Fruit fly (Drosophila melanogaster) whole organism, embryonic: ENCODE results near the gene CG33298.
A peak's percentile ranks its signal among the peaks of the same experiment; 100 is the strongest.

Source experiments
- Atf3 ChIP-seq: fragments of 200-800 bp; sonication (Bioruptor generic); optimal IDR thresholded peaks from 3 replicates; lab custom pipeline; 2016; ENCODE audit warnings: missing biosample characterization, missing genetic modification characterization
- Bdp1 ChIP-seq: fragments of 200-800 bp; sonication (Bioruptor generic); optimal IDR thresholded peaks from 3 replicates; lab custom pipeline; 2016; ENCODE audit warnings: missing biosample characterization, missing genetic modification characterization
- C15 ChIP-seq: fragments of 200-800 bp; sonication (Bioruptor generic); IDR thresholded peaks from 3 replicates; pipeline ENCODE4 v1.3.6; 2022; ENCODE audit warnings: missing biosample characterization, missing genetic modification characterization
- CG10147 ChIP-seq: fragments of 200-800 bp; sonication (Bioruptor generic); optimal IDR thresholded peaks from 2 replicates; lab custom pipeline; 2019; ENCODE audit warnings: missing biosample characterization, mild to moderate bottlenecking, missing genetic modification characterization, moderate library complexity
- CG13123 ChIP-seq: fragments of 200-800 bp; sonication (Bioruptor generic); optimal IDR thresholded peaks from 2 replicates; lab custom pipeline; 2016; ENCODE audit warnings: missing biosample characterization, missing genetic modification characterization
- CG13624 ChIP-seq: fragments of 200-800 bp; sonication (Bioruptor generic); optimal IDR thresholded peaks from 2 replicates; lab custom pipeline; 2016; ENCODE audit warnings: missing biosample characterization, missing genetic modification characterization
- CG14710 ChIP-seq: fragments of 200-800 bp; sonication (Bioruptor generic); optimal IDR thresholded peaks from 3 replicates; lab custom pipeline; 2019; ENCODE audit warnings: missing biosample characterization, mild to moderate bottlenecking, missing genetic modification characterization, moderate library complexity
- CG15011 ChIP-seq: fragments of 200-800 bp; sonication (Bioruptor generic); optimal IDR thresholded peaks from 3 replicates; lab custom pipeline; 2018; ENCODE audit warnings: missing biosample characterization, mild to moderate bottlenecking, missing genetic modification characterization
- CG1647 ChIP-seq: fragments of 200-800 bp; sonication (Bioruptor generic); optimal IDR thresholded peaks from 3 replicates; lab custom pipeline; 2016; ENCODE audit warnings: missing biosample characterization, missing genetic modification characterization
- CG17186 ChIP-seq: fragments of 200-800 bp; sonication (Bioruptor generic); optimal IDR thresholded peaks from 3 replicates; lab custom pipeline; 2017; ENCODE audit warnings: missing biosample characterization, missing genetic modification reagents, missing genetic modification characterization
- CG17829 ChIP-seq: fragments of 200-800 bp; optimal IDR thresholded peaks from 2 replicates; lab custom pipeline; 2019; ENCODE audit warnings: missing biosample characterization, mild to moderate bottlenecking, missing genetic modification characterization, moderate library complexity
- CG2199 ChIP-seq: fragments of 200-800 bp; sonication (Bioruptor generic); IDR thresholded peaks from 3 replicates; pipeline ENCODE4 v1.3.6; 2022; ENCODE audit warnings: missing biosample characterization, missing genetic modification characterization
- CG2202 ChIP-seq: fragments of 200-800 bp; sonication (Bioruptor generic); optimal IDR thresholded peaks from 2 replicates; lab custom pipeline; 2018; ENCODE audit warnings: missing biosample characterization, mild to moderate bottlenecking, missing genetic modification characterization
- CG3065 ChIP-seq: fragments of 200-800 bp; sonication (Bioruptor generic); optimal IDR thresholded peaks from 2 replicates; lab custom pipeline; 2016; ENCODE audit warnings: missing biosample characterization, missing genetic modification characterization
- CG31365 ChIP-seq: fragments of 200-800 bp; sonication (Bioruptor generic); optimal IDR thresholded peaks from 2 replicates; lab custom pipeline; 2018; ENCODE audit warnings: missing biosample characterization, mild to moderate bottlenecking, missing genetic modification characterization
- CG33557 ChIP-seq: fragments of 200-800 bp; sonication (Bioruptor generic); optimal IDR thresholded peaks from 2 replicates; lab custom pipeline; 2019; ENCODE audit warnings: missing biosample characterization, mild to moderate bottlenecking, missing genetic modification characterization, moderate library complexity
- CG34422 ChIP-seq: fragments of 200-800 bp; sonication (Bioruptor generic); IDR thresholded peaks from 3 replicates; pipeline ENCODE4 v1.3.6; 2022; ENCODE audit warnings: missing biosample characterization, missing genetic modification characterization
- CG4404 ChIP-seq: fragments of 200-800 bp; sonication (Bioruptor generic); IDR thresholded peaks from 2 replicates; pipeline ENCODE4 v1.3.6; 2022; ENCODE audit warnings: missing biosample characterization, missing genetic modification characterization
- CG4730 ChIP-seq: fragments of 200-800 bp; sonication (Bioruptor generic); IDR thresholded peaks from 2 replicates; pipeline ENCODE4 v1.3.6; 2022; ENCODE audit warnings: missing biosample characterization, missing genetic modification characterization
- CG4854 ChIP-seq: fragments of 200-800 bp; sonication (Bioruptor generic); optimal IDR thresholded peaks from 2 replicates; lab custom pipeline; 2016; ENCODE audit warnings: missing biosample characterization, missing genetic modification characterization, inconsistent platforms
- CG7357 ChIP-seq: fragments of 200-800 bp; sonication (Bioruptor generic); IDR thresholded peaks from 3 replicates; pipeline ENCODE4 v1.3.6; 2022; ENCODE audit warnings: missing biosample characterization, missing genetic modification characterization
- CG7556 ChIP-seq: fragments of 200-800 bp; sonication (Bioruptor generic); optimal IDR thresholded peaks from 2 replicates; lab custom pipeline; 2017; ENCODE audit warnings: missing biosample characterization, mild to moderate bottlenecking, missing genetic modification characterization
- CG7928 ChIP-seq: fragments of 200-800 bp; sonication (Bioruptor generic); optimal IDR thresholded peaks from 2 replicates; lab custom pipeline; 2017; ENCODE audit warnings: missing biosample characterization, mild to moderate bottlenecking, missing genetic modification characterization
- CG9932 ChIP-seq: fragments of 200-800 bp; sonication (Bioruptor generic); IDR thresholded peaks from 2 replicates; pipeline ENCODE4 v1.3.6; 2022; ENCODE audit warnings: missing biosample characterization, missing genetic modification characterization
- CrebB ChIP-seq: fragments of 200-800 bp; sonication (Bioruptor generic); optimal IDR thresholded peaks from 3 replicates; lab custom pipeline; 2018; ENCODE audit warnings: missing biosample characterization, mild to moderate bottlenecking, missing genetic modification characterization
- Doc3 ChIP-seq: fragments of 200-800 bp; sonication (Bioruptor generic); IDR thresholded peaks from 3 replicates; pipeline ENCODE4 v1.3.6; 2022; ENCODE audit warnings: missing biosample characterization, missing genetic modification characterization; ENCODE audit not compliant: partially characterized antibody
- E2f2 ChIP-seq: fragments of 200-800 bp; sonication (Bioruptor generic); IDR thresholded peaks from 2 replicates; pipeline ENCODE4 v1.3.6; 2022; ENCODE audit warnings: missing biosample characterization, missing genetic modification characterization
- Hmr ChIP-seq: fragments of 200-800 bp; sonication (Bioruptor generic); optimal IDR thresholded peaks from 3 replicates; lab custom pipeline; 2017; ENCODE audit warnings: mild to moderate bottlenecking, missing biosample characterization, missing genetic modification reagents, missing genetic modification characterization
- Hr51 ChIP-seq, 2 experiments: fragments of 200-800 bp; sonication (Bioruptor generic); optimal IDR thresholded peaks; 2 replicates in 1 of 2; 3 replicates in 1 of 2; lab custom pipeline; 2016 to 2018; ENCODE audit warnings: missing biosample characterization in 2 of 2, missing genetic modification characterization in 2 of 2, mild to moderate bottlenecking in 1 of 2, moderate library complexity in 1 of 2
- Max ChIP-seq: fragments of 200-800 bp; sonication (Bioruptor generic); optimal IDR thresholded peaks from 2 replicates; lab custom pipeline; 2016; ENCODE audit warnings: missing biosample characterization, mild to moderate bottlenecking, missing genetic modification characterization
- Nf-YA ChIP-seq: fragments of 200-800 bp; sonication (Bioruptor generic); IDR thresholded peaks from 2 replicates; pipeline ENCODE4 v1.3.6; 2022; ENCODE audit warnings: missing biosample characterization, missing genetic modification characterization
- Oli ChIP-seq: fragments of 200-800 bp; sonication (Bioruptor generic); optimal IDR thresholded peaks from 2 replicates; lab custom pipeline; 2018; ENCODE audit warnings: missing biosample characterization, mild to moderate bottlenecking, missing genetic modification characterization, moderate library complexity
- Ptx1 ChIP-seq: fragments of 200-800 bp; sonication (Bioruptor generic); IDR thresholded peaks from 2 replicates; pipeline ENCODE4 v1.3.6; 2022; ENCODE audit warnings: missing biosample characterization, missing genetic modification characterization
- Stat92E ChIP-seq, 3 experiments: fragments of >200 bp in 2 of 3; fragments of 200-800 bp in 1 of 3; sonication (Bioruptor generic) in 1 of 3; optimal IDR thresholded peaks; 2 replicates each; lab custom pipeline; 2017 to 2019; ENCODE audit warnings: missing biosample characterization in 3 of 3, missing genetic modification characterization in 3 of 3, mild to moderate bottlenecking in 1 of 3, moderate library complexity in 1 of 3
- az2 ChIP-seq: fragments of 200-800 bp; sonication (Bioruptor generic); optimal IDR thresholded peaks from 3 replicates; lab custom pipeline; 2016; ENCODE audit warnings: missing biosample characterization, missing genetic modification characterization
- croc ChIP-seq: fragments of 200-800 bp; sonication (Bioruptor generic); conservative IDR thresholded peaks from 3 replicates; pipeline ENCODE4 v1.3.6; 2022; ENCODE audit warnings: missing biosample characterization, missing genetic modification characterization
- crol ChIP-seq: fragments of 200-800 bp; sonication (Bioruptor generic); IDR thresholded peaks from 2 replicates; pipeline ENCODE4 v1.3.6; 2022; ENCODE audit warnings: missing biosample characterization, missing genetic modification characterization
- dmrt99B ChIP-seq: fragments of 200-800 bp; sonication (Bioruptor generic); optimal IDR thresholded peaks from 2 replicates; lab custom pipeline; 2018; ENCODE audit warnings: missing biosample characterization, mild to moderate bottlenecking, missing genetic modification characterization, moderate library complexity
- dysf ChIP-seq: fragments of 200-800 bp; sonication (Bioruptor generic); IDR thresholded peaks from 3 replicates; pipeline ENCODE4 v1.3.6; 2022; ENCODE audit warnings: missing biosample characterization, missing genetic modification characterization
- eve ChIP-seq, 2 experiments: fragments of >200 bp; optimal IDR thresholded peaks; 2 replicates each; lab custom pipeline; 2017; ENCODE audit warnings: missing biosample characterization in 2 of 2, missing genetic modification characterization in 2 of 2
- fd3F ChIP-seq: fragments of 200-800 bp; sonication (Bioruptor generic); optimal IDR thresholded peaks from 2 replicates; lab custom pipeline; 2018; ENCODE audit warnings: missing biosample characterization, mild to moderate bottlenecking, missing genetic modification characterization, moderate library complexity
- grn ChIP-seq: fragments of 200-800 bp; sonication (Bioruptor generic); optimal IDR thresholded peaks from 3 replicates; lab custom pipeline; 2017; ENCODE audit warnings: missing biosample characterization, missing genetic modification characterization
- gro ChIP-seq: fragments of 200-800 bp; sonication (Bioruptor generic); optimal IDR thresholded peaks from 2 replicates; lab custom pipeline; 2016; ENCODE audit warnings: missing biosample characterization, missing genetic modification characterization
- gsb ChIP-seq: fragments of 200-800 bp; sonication (Bioruptor generic); IDR thresholded peaks from 2 replicates; pipeline ENCODE4 v1.3.6; 2022; ENCODE audit warnings: missing biosample characterization, missing genetic modification characterization
- jumu ChIP-seq: fragments of 200-800 bp; sonication (Bioruptor generic); optimal IDR thresholded peaks from 3 replicates; lab custom pipeline; 2016; ENCODE audit warnings: missing biosample characterization, missing genetic modification characterization
- kay ChIP-seq: fragments of 200-800 bp; sonication (Bioruptor generic); optimal IDR thresholded peaks from 2 replicates; lab custom pipeline; 2016; ENCODE audit warnings: missing biosample characterization, missing genetic modification characterization
- knrl ChIP-seq: fragments of 200-800 bp; sonication (Bioruptor generic); IDR thresholded peaks from 3 replicates; pipeline ENCODE4 v1.3.6; 2022; ENCODE audit warnings: missing biosample characterization, missing genetic modification characterization; ENCODE audit not compliant: partially characterized antibody
- pita ChIP-seq: fragments of 200-800 bp; sonication (Bioruptor generic); optimal IDR thresholded peaks from 2 replicates; lab custom pipeline; 2017; ENCODE audit warnings: missing biosample characterization, mild to moderate bottlenecking, missing genetic modification characterization
- row ChIP-seq: fragments of 200-800 bp; sonication (Bioruptor generic); IDR thresholded peaks from 3 replicates; pipeline ENCODE4 v1.3.6; 2022; ENCODE audit warnings: missing biosample characterization, missing genetic modification characterization
- run ChIP-seq: fragments of 200-800 bp; sonication (Bioruptor generic); optimal IDR thresholded peaks from 3 replicates; lab custom pipeline; 2018; ENCODE audit warnings: missing biosample characterization, mild to moderate bottlenecking, missing genetic modification characterization
- vnd ChIP-seq: fragments of 200-800 bp; sonication (Bioruptor generic); IDR thresholded peaks from 3 replicates; pipeline ENCODE4 v1.3.6; 2022; ENCODE audit warnings: missing biosample characterization, missing genetic modification characterization; ENCODE audit not compliant: partially characterized antibody

CG33298 gene

dm6 chr2L:9490788-9491187 lies 4.5 kb upstream of the CG33298 start (continued):
- TF ChIP-seq CG17186 (no peak), Doc3 (GFP tag; lab: Robert Waterston, UW) (no peak), row (no peak), Nf-YA (GFP tag; lab: Robert Waterston, UW) (no peak), CG14710 (peak; percentile 24), CG2199 (GFP tag; lab: Robert Waterston, UW) (no peak), C15 (GFP tag; lab: Robert Waterston, UW) (0 out of 3 replicates have a peak, but pooled peaks have one; percentile 11), CG15011 (peak; percentile 50), Stat92E (GFP tag; optimal IDR thresholded peaks at IDR 0.05; lab: Kevin White, UChicago) (no peak), CG4730 (GFP tag; lab: Robert Waterston, UW) (no peak), dysf (peak; percentile 55; the same call in 2 of the 3 replicates), crol (GFP tag; lab: Robert Waterston, UW) (no peak), CG7357 (GFP tag; lab: Robert Waterston, UW) (no peak), vnd (0 out of 3 replicates have a peak, but pooled peaks have one; percentile 39), Max (peak; percentile 30), CG13624 (peak; percentile 67), CG17829 (tag; lab: Kevin White, UChicago) (peak; percentile 24), CG10147 (GFP tag; lab: Kevin White, UChicago) (peak; percentile 67), CG2202 (tag; lab: Kevin White, UChicago) (no peak), az2 (GFP tag; lab: Kevin White, UChicago) (no peak), CG7928 (GFP tag; lab: Kevin White, UChicago) (peak; percentile 86), CG3065 (GFP tag; lab: Kevin White, UChicago) (no peak), dmrt99B (tag; lab: Kevin White, UChicago) (peak; percentile 47), gsb (GFP tag; lab: Robert Waterston, UW) (0 out of 2 replicates have a peak, but pooled peaks have one; percentile 13), fd3F (no peak), Oli (tag; lab: Kevin White, UChicago) (no peak), eve (GFP tag; optimal IDR thresholded peaks at IDR 0.05; lab: Kevin White, UChicago) (no peak), run (tag; lab: Kevin White, UChicago) (peak; percentile 12), Atf3 (GFP tag; lab: Kevin White, UChicago) (peak; percentile 23), E2f2 (GFP tag; lab: Robert Waterston, UW) (peak; percentile 75), CG13123 (GFP tag; lab: Kevin White, UChicago) (no peak), Hr51 (GFP tag; optimal IDR thresholded peaks at IDR 0.05; lab: Kevin White, UChicago) (peak in 1 of 2 experiments; percentile 57), Hmr (GFP tag; lab: Kevin White, UChicago) (peak; percentile 44), CG7556 (no peak), CG1647 (no peak), Ptx1 (GFP tag; lab: Robert Waterston, UW) (peak; percentile 40), grn (peak; percentile 15), jumu (GFP tag; lab: Kevin White, UChicago) (no peak), croc (GFP tag; lab: Robert Waterston, UW) (no peak), kay (GFP tag; lab: Kevin White, UChicago) (no peak), CG33557 (no peak), CG4854 (GFP tag; lab: Kevin White, UChicago) (peak; percentile 41), CrebB (tag; lab: Kevin White, UChicago) (no peak), gro (GFP tag; lab: Kevin White, UChicago) (peak; percentile 50), CG9932 (GFP tag; lab: Robert Waterston, UW) (no peak), knrl (GFP tag; lab: Robert Waterston, UW) (peak; percentile 31; the same call in 1 of the 3 replicates), Bdp1 (GFP tag; lab: Kevin White, UChicago) (no peak), CG34422 (no peak), CG31365 (tag; lab: Kevin White, UChicago) (peak; percentile 62), CG4404 (GFP tag; lab: Robert Waterston, UW) (no peak), pita (GFP tag; lab: Kevin White, UChicago) (no peak)
